Worm (Caenorhabditis elegans): ENCODE data around the gene Y51A2A.4.

Gene Y51A2A.4

DNA sequence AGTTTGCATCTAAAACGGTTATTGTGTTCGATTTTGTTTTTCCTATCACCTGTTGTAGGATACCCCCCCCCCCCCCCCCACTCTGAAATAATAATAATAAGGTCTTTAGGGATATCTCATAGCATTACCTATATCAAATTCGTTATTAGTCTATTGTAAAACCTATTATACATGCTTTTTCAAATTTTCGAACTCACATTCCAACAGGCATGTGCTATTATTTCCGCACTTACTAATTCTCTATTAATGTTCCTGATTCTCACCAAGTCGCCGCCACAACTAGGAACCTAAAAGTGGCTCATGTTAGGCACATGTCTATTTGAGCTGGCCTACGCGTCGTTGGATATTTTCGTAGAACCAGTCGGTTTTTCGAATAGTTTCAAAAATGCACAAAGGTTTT lies 20.3 kb upstream of the Y51A2A.4 start, which contains the start of gene Y37H2C.4:
TSS of gene Y37H2C.4 (plus strand) at position 301 of the 400 bp plus-strand sequence.
- no peak for TF ChIP-seq F13H6.1 (tag; optimal IDR thresholded peaks at IDR 0.05)
- no peak for TF ChIP-seq nhr-11 (tag; optimal IDR thresholded peaks at IDR 0.05)
- TF ChIP-seq mab-5 (tag; optimal IDR thresholded peaks at IDR 0.05): no peak
- no peak for TF ChIP-seq C34F6.9 (tag; optimal IDR thresholded peaks at IDR 0.05)
- no peak for TF ChIP-seq alr-1 (tag; optimal IDR thresholded peaks at IDR 0.05)
- no peak for TF ChIP-seq R02D3.7 (tag; optimal IDR thresholded peaks at IDR 0.05)
- TF ChIP-seq ZK546.5 (tag; optimal IDR thresholded peaks at IDR 0.05): no peak
- TF ChIP-seq dmd-4 (tag; optimal IDR thresholded peaks at IDR 0.05): no peak
- no peak for TF ChIP-seq ztf-1 (GFP tag; conservative IDR thresholded peaks at IDR 0.05)
- no peak for TF ChIP-seq mbf-1 (tag; optimal IDR thresholded peaks at IDR 0.05)
- TF ChIP-seq lin-11 (tag; optimal IDR thresholded peaks at IDR 0.05): no peak
- no peak for TF ChIP-seq sma-3 (GFP tag; optimal IDR thresholded peaks at IDR 0.05)
- no peak for TF ChIP-seq crh-2 (tag; optimal IDR thresholded peaks at IDR 0.05)
- TF ChIP-seq nhr-10 (tag; optimal IDR thresholded peaks at IDR 0.05): no peak
- no peak for TF ChIP-seq Y55F3AM.14 (GFP tag; optimal IDR thresholded peaks at IDR 0.05)

DNA sequence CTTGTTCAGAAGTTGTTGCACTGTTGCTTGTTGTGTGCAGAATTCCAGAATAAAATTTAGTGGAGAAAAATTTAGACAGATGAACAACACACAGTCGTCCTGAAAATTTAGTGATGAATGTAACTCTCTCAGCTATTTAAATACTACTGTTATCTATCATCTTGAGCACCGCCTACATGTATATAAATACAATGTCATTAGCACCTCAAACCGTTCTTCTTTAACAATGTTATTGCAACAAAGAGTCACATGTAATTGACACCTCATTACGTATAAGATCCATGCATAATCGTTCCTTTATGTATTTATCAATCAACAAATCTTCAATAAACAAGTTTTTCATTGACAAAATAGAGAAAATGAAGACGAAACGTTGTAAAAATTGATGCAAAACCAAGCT lies 10.0 kb upstream of the Y51A2A.4 start, which contains the start of gene Y51A2A.16:
TSS of gene Y51A2A.16 (minus strand) at position 101 of the 400 bp plus-strand sequence.
- TF ChIP-seq gmeb-1 (tag; optimal IDR thresholded peaks at IDR 0.05) (no peak), fos-1 (tag; optimal IDR thresholded peaks at IDR 0.05) (no peak), elt-3 (tag; optimal IDR thresholded peaks at IDR 0.05) (no peak), nhr-21 (tag; optimal IDR thresholded peaks at IDR 0.05) (no peak), Y55F3AM.14 (GFP tag; optimal IDR thresholded peaks at IDR 0.05) (no peak), lsy-2 (tag; optimal IDR thresholded peaks at IDR 0.05) (no peak), nhr-10 (tag; optimal IDR thresholded peaks at IDR 0.05) (no peak), lin-11 (tag; optimal IDR thresholded peaks at IDR 0.05) (no peak), sma-9 (GFP tag; optimal IDR thresholded peaks at IDR 0.05) (no peak), sma-9 (tag; optimal IDR thresholded peaks at IDR 0.05) (no peak), unc-55 (GFP tag; optimal IDR thresholded peaks at IDR 0.05) (no peak)

DNA sequence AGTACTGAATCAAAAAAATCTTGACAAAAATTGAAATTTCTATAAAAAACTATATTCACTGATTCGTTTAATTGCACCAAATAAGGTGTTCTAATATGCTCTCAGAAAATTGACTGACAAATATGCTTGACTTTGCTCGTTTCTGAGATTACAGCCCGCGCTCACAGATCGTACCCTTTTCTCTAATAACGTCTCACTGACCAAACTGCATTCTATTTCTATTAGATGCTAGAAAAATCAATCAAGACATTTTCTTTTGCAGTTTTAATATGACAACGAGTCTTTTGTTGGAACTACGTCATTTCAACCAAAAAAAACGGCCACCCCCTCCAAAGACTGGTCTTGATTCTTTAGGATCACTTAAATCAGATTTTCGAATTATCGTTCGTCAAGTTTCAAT lies 8.1 kb upstream of the Y51A2A.4 start, which contains the start of gene clec-247:
TSS of gene clec-247 (plus strand) at position 301 of the 400 bp plus-strand sequence.
- no peak for TF ChIP-seq C34F6.9 (tag; optimal IDR thresholded peaks at IDR 0.05)
- no peak for TF ChIP-seq elt-3 (tag; optimal IDR thresholded peaks at IDR 0.05)
- TF ChIP-seq nhr-6 (tag; optimal IDR thresholded peaks at IDR 0.05): no peak
- no peak for TF ChIP-seq snpc-4 (tag; optimal IDR thresholded peaks at IDR 0.05)
- no peak for TF ChIP-seq lsy-2 (tag; optimal IDR thresholded peaks at IDR 0.05)
- TF ChIP-seq nhr-10 (tag; optimal IDR thresholded peaks at IDR 0.05): no peak
- TF ChIP-seq fos-1 (tag; optimal IDR thresholded peaks at IDR 0.05): no peak
- TF ChIP-seq lin-13 (GFP tag; optimal IDR thresholded peaks at IDR 0.05): no peak
- TF ChIP-seq sma-3 (GFP tag; optimal IDR thresholded peaks at IDR 0.05): no peak
- no peak for TF ChIP-seq alr-1 (tag; optimal IDR thresholded peaks at IDR 0.05)

DNA sequence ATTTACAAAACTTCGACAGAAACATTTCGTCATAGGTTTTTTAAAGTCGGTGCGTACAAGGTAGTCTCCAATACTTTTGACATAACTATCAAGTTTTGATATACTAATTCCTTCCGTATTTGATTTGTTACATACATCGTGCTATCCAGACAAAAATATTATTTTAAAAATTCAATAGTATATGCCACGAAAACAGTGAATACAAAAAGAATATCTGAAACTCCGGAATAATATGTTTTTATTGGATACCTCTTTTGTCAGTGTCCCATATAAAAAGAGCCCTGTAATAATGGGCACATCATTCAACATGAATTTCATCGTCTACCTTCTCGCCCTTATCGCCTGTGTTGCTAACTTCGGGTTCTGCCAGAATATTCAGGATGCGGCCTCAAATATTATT lies 1.6 kb downstream of the Y51A2A.4 start, which contains the start of gene Y51A2A.12:
TSS of gene Y51A2A.12 (plus strand) at position 301 of the 400 bp plus-strand sequence.
- TF ChIP-seq ztf-1 (GFP tag; conservative IDR thresholded peaks at IDR 0.05): no peak
- TF ChIP-seq mbf-1 (tag; optimal IDR thresholded peaks at IDR 0.05): no peak
- no peak for TF ChIP-seq crh-2 (tag; optimal IDR thresholded peaks at IDR 0.05)
- no peak for TF ChIP-seq nhr-12 (tag; optimal IDR thresholded peaks at IDR 0.05)
- no peak for TF ChIP-seq F13H6.1 (tag; optimal IDR thresholded peaks at IDR 0.05)

DNA sequence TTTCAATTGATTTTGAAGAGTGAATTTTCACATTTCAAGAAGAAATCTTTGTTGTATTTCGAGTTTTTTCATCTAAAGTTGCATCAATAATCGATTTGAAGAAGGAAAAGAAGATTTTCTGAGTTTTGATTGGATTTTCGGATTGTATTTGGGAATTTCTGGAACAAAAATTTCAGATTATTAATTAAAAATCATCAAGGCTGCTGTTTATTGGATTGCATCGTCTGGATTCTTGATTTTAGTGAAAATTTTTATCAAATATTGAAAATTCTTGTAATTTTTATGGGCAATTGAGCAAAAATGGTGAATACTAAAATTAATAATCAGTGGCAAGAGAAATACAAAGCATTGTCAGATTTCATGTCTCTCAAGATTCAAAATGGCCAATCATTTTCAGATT lies 7.8 kb downstream of the Y51A2A.4 start, which contains the start of gene Y51A2A.5:
TSS of gene Y51A2A.5 (plus strand) at position 301 of the 400 bp plus-strand sequence.
- TF ChIP-seq ztf-1 (GFP tag; conservative IDR thresholded peaks at IDR 0.05) (no peak), egl-27 (tag; optimal IDR thresholded peaks at IDR 0.05) (no peak), nhr-23 (tag; optimal IDR thresholded peaks at IDR 0.05) (no peak), ztf-11 (tag; optimal IDR thresholded peaks at IDR 0.05) (no peak), aly-2 (tag; optimal IDR thresholded peaks at IDR 0.05) (no peak), nhr-237 (tag; optimal IDR thresholded peaks at IDR 0.05) (no peak), alr-1 (tag; optimal IDR thresholded peaks at IDR 0.05) (no peak), ZK546.5 (tag; optimal IDR thresholded peaks at IDR 0.05) (no peak), sem-4 (tag; optimal IDR thresholded peaks at IDR 0.05) (no peak), lin-11 (tag; optimal IDR thresholded peaks at IDR 0.05) (no peak), fos-1 (tag; optimal IDR thresholded peaks at IDR 0.05) (no peak), nhr-77 (tag; optimal IDR thresholded peaks at IDR 0.05) (no peak)

Measured in whole organism, L2 larva.